Fruit fly (Drosophila melanogaster) whole organism, prepupa: Measurements from ENCODE around the gene CG5281.

Experiments
- Blimp-1 ChIP-seq: fragments of 200-800 bp; sonication (Bioruptor generic); optimal IDR thresholded peaks from 3 replicates; lab custom pipeline; 2017; ENCODE audit warnings: missing biosample characterization, missing genetic modification characterization, mild to moderate bottlenecking, moderate library complexity, missing genetic modification reagents
- CG10631 ChIP-seq: fragments of 200-800 bp; sonication (Bioruptor generic); optimal IDR thresholded peaks from 2 replicates; lab custom pipeline; 2016; ENCODE audit warnings: missing biosample characterization, missing genetic modification characterization
- CG10669 ChIP-seq: fragments of 200-800 bp; sonication (Bioruptor generic); optimal IDR thresholded peaks from 3 replicates; lab custom pipeline; 2018; ENCODE audit warnings: missing biosample characterization, mild to moderate bottlenecking, missing genetic modification characterization, moderate library complexity
- CG11294 ChIP-seq: fragments of 200-800 bp; sonication (Bioruptor generic); IDR thresholded peaks from 2 replicates; pipeline ENCODE4 v1.3.6; 2022; ENCODE audit warnings: missing biosample characterization, missing genetic modification characterization
- CG11762 ChIP-seq: fragments of 200-800 bp; sonication (Bioruptor generic); optimal IDR thresholded peaks from 3 replicates; lab custom pipeline; 2016; ENCODE audit warnings: missing biosample characterization, missing genetic modification characterization; ENCODE audit not compliant: insufficient read depth
- CG1621 ChIP-seq: fragments of 200-800 bp; sonication (Bioruptor generic); optimal IDR thresholded peaks from 3 replicates; lab custom pipeline; 2018; ENCODE audit warnings: missing biosample characterization, mild to moderate bottlenecking, missing genetic modification characterization
- CG3032 ChIP-seq: fragments of 200-800 bp; optimal IDR thresholded peaks from 2 replicates; lab custom pipeline; 2019; ENCODE audit warnings: missing biosample characterization, mild to moderate bottlenecking, missing genetic modification characterization, moderate library complexity
- CG32006 ChIP-seq: fragments of 200-800 bp; sonication (Bioruptor generic); optimal IDR thresholded peaks from 3 replicates; lab custom pipeline; 2017; ENCODE audit warnings: missing biosample characterization, mild to moderate bottlenecking, missing genetic modification characterization
- CG34406 ChIP-seq: fragments of 200-800 bp; sonication (Bioruptor generic); optimal IDR thresholded peaks from 3 replicates; lab custom pipeline; 2016; ENCODE audit warnings: missing biosample characterization, missing genetic modification characterization
- CG6163 ChIP-seq: fragments of 200-800 bp; sonication (Bioruptor generic); IDR thresholded peaks from 3 replicates; pipeline ENCODE4 v1.3.6; 2022; ENCODE audit warnings: missing biosample characterization, missing genetic modification characterization
- CG6276 ChIP-seq: fragments of 200-800 bp; sonication (Bioruptor generic); optimal IDR thresholded peaks from 2 replicates; lab custom pipeline; 2017; ENCODE audit warnings: missing biosample characterization, mild to moderate bottlenecking, missing genetic modification characterization
- CG6792 ChIP-seq: fragments of 200-800 bp; sonication (Bioruptor generic); optimal IDR thresholded peaks from 3 replicates; lab custom pipeline; 2016; ENCODE audit warnings: missing biosample characterization, missing genetic modification characterization
- CG6808 ChIP-seq: fragments of 200-800 bp; sonication (Bioruptor generic); optimal IDR thresholded peaks from 3 replicates; lab custom pipeline; 2017; ENCODE audit warnings: missing biosample characterization, missing genetic modification characterization, mild to moderate bottlenecking, moderate library complexity, missing genetic modification reagents
- CG6854 ChIP-seq: fragments of 200-800 bp; sonication (Bioruptor generic); optimal IDR thresholded peaks from 2 replicates; lab custom pipeline; 2017; ENCODE audit warnings: missing biosample characterization, mild to moderate bottlenecking, missing genetic modification characterization
- CG7368 ChIP-seq: fragments of 200-800 bp; sonication (Bioruptor generic); optimal IDR thresholded peaks from 3 replicates; lab custom pipeline; 2016; ENCODE audit warnings: missing biosample characterization, missing genetic modification characterization
- CG8632 ChIP-seq: fragments of 200-800 bp; sonication (Bioruptor generic); optimal IDR thresholded peaks from 3 replicates; lab custom pipeline; 2016; ENCODE audit warnings: missing biosample characterization, missing genetic modification characterization
- CG9139 ChIP-seq: fragments of 200-800 bp; sonication (Bioruptor generic); optimal IDR thresholded peaks from 3 replicates; lab custom pipeline; 2017; ENCODE audit warnings: missing biosample characterization, mild to moderate bottlenecking, missing genetic modification characterization
- Eip75B ChIP-seq: fragments of 200-800 bp; sonication (Bioruptor generic); optimal IDR thresholded peaks from 3 replicates; lab custom pipeline; 2016; ENCODE audit warnings: missing biosample characterization, missing genetic modification characterization
- Eip78C ChIP-seq: fragments of 200-800 bp; sonication (Bioruptor generic); peaks from one replicate; lab custom pipeline; 2016; ENCODE audit warnings: missing biosample characterization, missing genetic modification characterization
- Eip93F ChIP-seq: fragments of 200-800 bp; sonication (Bioruptor generic); optimal IDR thresholded peaks from 2 replicates; lab custom pipeline; 2016; ENCODE audit warnings: missing biosample characterization, mild to moderate bottlenecking, missing genetic modification characterization
- Ets21C ChIP-seq: fragments of 200-800 bp; sonication (Bioruptor generic); optimal IDR thresholded peaks from 3 replicates; lab custom pipeline; 2016; ENCODE audit warnings: missing biosample characterization, missing genetic modification characterization
- Ets96B ChIP-seq: fragments of 200-800 bp; optimal IDR thresholded peaks from 2 replicates; lab custom pipeline; 2019; ENCODE audit warnings: missing biosample characterization, mild to moderate bottlenecking, missing genetic modification characterization, moderate library complexity
- Hr38 ChIP-seq: sonication (Bioruptor generic); optimal IDR thresholded peaks from 2 replicates; lab custom pipeline; 2016; ENCODE audit warnings: missing biosample characterization, missing genetic modification characterization
- Hr39 ChIP-seq: fragments of 200-800 bp; sonication (Bioruptor generic); optimal IDR thresholded peaks from 2 replicates; lab custom pipeline; 2016; ENCODE audit warnings: missing biosample characterization, missing genetic modification characterization
- Lpt ChIP-seq: fragments of 200-800 bp; sonication (Bioruptor generic); optimal IDR thresholded peaks from 3 replicates; lab custom pipeline; 2016; ENCODE audit warnings: missing biosample characterization, missing genetic modification characterization
- Smox ChIP-seq: fragments of 200-800 bp; sonication (Bioruptor generic); optimal IDR thresholded peaks from 3 replicates; lab custom pipeline; 2016; ENCODE audit warnings: missing biosample characterization, missing genetic modification characterization
- Sox102F ChIP-seq: fragments of 200-800 bp; sonication (Bioruptor generic); optimal IDR thresholded peaks from 2 replicates; lab custom pipeline; 2016; ENCODE audit warnings: missing biosample characterization, mild to moderate bottlenecking, missing genetic modification characterization
- Sox14 ChIP-seq: fragments of 200-800 bp; sonication (Bioruptor generic); optimal IDR thresholded peaks from 3 replicates; lab custom pipeline; 2016; ENCODE audit warnings: missing biosample characterization, missing genetic modification characterization
- cyc ChIP-seq: fragments of 200-800 bp; sonication (Bioruptor generic); optimal IDR thresholded peaks from 3 replicates; lab custom pipeline; 2016; ENCODE audit warnings: missing biosample characterization, missing genetic modification characterization
- dsx ChIP-seq: fragments of 200-800 bp; optimal IDR thresholded peaks from 3 replicates; lab custom pipeline; 2019; ENCODE audit warnings: missing biosample characterization, mild to moderate bottlenecking, missing genetic modification characterization, moderate library complexity; ENCODE audit not compliant: poor library complexity, severe bottlenecking
- eg ChIP-seq: fragments of 200-800 bp; sonication (Bioruptor generic); IDR thresholded peaks from 3 replicates; pipeline ENCODE4 v1.3.6; 2022; ENCODE audit warnings: missing biosample characterization, missing genetic modification characterization
- fd59A ChIP-seq: fragments of 200-800 bp; sonication (Bioruptor generic); optimal IDR thresholded peaks from 2 replicates; lab custom pipeline; 2017; ENCODE audit warnings: missing biosample characterization, mild to moderate bottlenecking, missing genetic modification characterization, missing genetic modification reagents
- fd85E ChIP-seq: fragments of 200-800 bp; sonication (Bioruptor generic); optimal IDR thresholded peaks from 3 replicates; lab custom pipeline; 2016; ENCODE audit warnings: missing biosample characterization, missing genetic modification characterization
- fkh ChIP-seq: fragments of 200-800 bp; sonication (Bioruptor generic); optimal IDR thresholded peaks from 3 replicates; lab custom pipeline; 2017; ENCODE audit warnings: missing biosample characterization, mild to moderate bottlenecking, missing genetic modification characterization, moderate library complexity
- lz ChIP-seq: fragments of 200-800 bp; sonication (Bioruptor generic); optimal IDR thresholded peaks from 3 replicates; lab custom pipeline; 2016; ENCODE audit warnings: missing biosample characterization, missing genetic modification characterization
- spab ChIP-seq: fragments of 200-800 bp; sonication (Bioruptor generic); optimal IDR thresholded peaks from 2 replicates; lab custom pipeline; 2017; ENCODE audit warnings: missing biosample characterization, mild to moderate bottlenecking, missing genetic modification characterization, missing genetic modification reagents
- ss ChIP-seq, 2 experiments: fragments of 200-800 bp; sonication (Bioruptor generic); optimal IDR thresholded peaks; 2 replicates in 1 of 2; 3 replicates in 1 of 2; lab custom pipeline; 2017 to 2018; ENCODE audit warnings: mild to moderate bottlenecking in 2 of 2, missing biosample characterization in 2 of 2, missing genetic modification characterization in 2 of 2, moderate library complexity in 1 of 2
- svp ChIP-seq: fragments of 200-800 bp; sonication (Bioruptor generic); peaks from one replicate; lab custom pipeline; 2016; ENCODE audit warnings: missing biosample characterization, missing genetic modification characterization
- topi ChIP-seq: fragments of 200-800 bp; sonication (Bioruptor generic); optimal IDR thresholded peaks from 3 replicates; lab custom pipeline; 2016; ENCODE audit warnings: missing biosample characterization, missing genetic modification characterization
- vri ChIP-seq: fragments of 200-800 bp; sonication (Bioruptor generic); optimal IDR thresholded peaks from 3 replicates; lab custom pipeline; 2016; ENCODE audit warnings: missing biosample characterization, mild to moderate bottlenecking, missing genetic modification characterization

Gene CG5281

dm6 chr3R:11441038-11441437, 5.4 kb downstream of the CG5281 start:
- TF ChIP-seq cyc, result no peak
- no peak for TF ChIP-seq CG7368 (GFP tag; lab: Kevin White, UChicago)
- TF ChIP-seq Eip75B (GFP tag; lab: Kevin White, UChicago), result no peak
- TF ChIP-seq CG6163, result no peak
- no peak for TF ChIP-seq Sox14 (GFP tag; lab: Kevin White, UChicago)
- TF ChIP-seq CG34406 (GFP tag; lab: Kevin White, UChicago), result no peak
- no peak for TF ChIP-seq Ets21C
- no peak for TF ChIP-seq Hr38 (GFP tag; lab: Kevin White, UChicago)
- TF ChIP-seq CG1621 (tag; lab: Kevin White, UChicago), result no peak
- no peak for TF ChIP-seq CG3032 (tag; lab: Kevin White, UChicago)
- no peak for TF ChIP-seq Blimp-1 (GFP tag; lab: Kevin White, UChicago)
- no peak for TF ChIP-seq CG6792
- TF ChIP-seq CG9139, result no peak
- no peak for TF ChIP-seq vri (GFP tag; lab: Kevin White, UChicago)
- TF ChIP-seq Smox, result no peak
- TF ChIP-seq Sox102F, result no peak
- no peak for TF ChIP-seq CG10631 (GFP tag; lab: Kevin White, UChicago)
- no peak for TF ChIP-seq CG10669
- TF ChIP-seq CG6276 (GFP tag; lab: Kevin White, UChicago), result no peak

dm6 chr3R:11449688-11450087, 14.0 kb downstream of the CG5281 start:
- TF ChIP-seq fkh (GFP tag; lab: Kevin White, UChicago) (no peak), Blimp-1 (GFP tag; lab: Kevin White, UChicago) (peak; percentile 71), CG8632 (GFP tag; lab: Kevin White, UChicago) (no peak), CG9139 (peak; percentile 54), CG6163 (0 out of 3 replicates have a peak, but pooled peaks have one; percentile 9), Sox102F (peak; percentile 23), CG11294 (GFP tag; lab: Robert Waterston, UW) (no peak), Lpt (GFP tag; lab: Kevin White, UChicago) (no peak), dsx (no peak), fd85E (GFP tag; lab: Kevin White, UChicago) (no peak), vri (GFP tag; lab: Kevin White, UChicago) (peak; percentile 0), svp (no peak), Ets96B (no peak), Eip75B (GFP tag; lab: Kevin White, UChicago) (no peak), Eip93F (GFP tag; lab: Kevin White, UChicago) (no peak), CG11762 (GFP tag; lab: Kevin White, UChicago) (no peak), fd59A (GFP tag; lab: Kevin White, UChicago) (no peak), CG6808 (GFP tag; lab: Kevin White, UChicago) (peak; percentile 22), Eip78C (GFP tag; lab: Kevin White, UChicago) (no peak), CG6276 (GFP tag; lab: Kevin White, UChicago) (no peak), Ets21C (no peak), topi (GFP tag; lab: Kevin White, UChicago) (no peak), Hr39 (GFP tag; lab: Kevin White, UChicago) (no peak), lz (GFP tag; lab: Kevin White, UChicago) (no peak), CG6854 (GFP tag; lab: Kevin White, UChicago) (peak; percentile 52), CG32006 (GFP tag; lab: Kevin White, UChicago) (no peak), spab (GFP tag; lab: Kevin White, UChicago) (peak; percentile 17), Smox (no peak), ss (GFP tag; optimal IDR thresholded peaks at IDR 0.05; lab: Kevin White, UChicago) (peak in 1 of 2 experiments; percentile 58), eg (GFP tag; lab: Robert Waterston, UW) (peak; percentile 36; the same call in 1 of the 3 replicates)
